Fruit fly (Drosophila melanogaster) whole organism, embryonic: ENCODE results near the gene CG11634.

Experiments
- Bdp1 ChIP-seq: fragments of 200-800 bp; sonication (Bioruptor generic); optimal IDR thresholded peaks from 3 replicates; lab custom pipeline; 2016; ENCODE audit warnings: missing biosample characterization, missing genetic modification characterization
- CG10321 ChIP-seq: fragments of 200-800 bp; sonication (Bioruptor generic); IDR thresholded peaks from 2 replicates; pipeline ENCODE4 v1.3.6; 2022; ENCODE audit warnings: missing biosample characterization, missing genetic modification characterization
- CG10431 ChIP-seq: fragments of 200-800 bp; sonication (Bioruptor generic); optimal IDR thresholded peaks from 3 replicates; lab custom pipeline; 2018; ENCODE audit warnings: missing biosample characterization, mild to moderate bottlenecking, missing genetic modification characterization
- CG10959 ChIP-seq: fragments of 200-800 bp; sonication (Bioruptor generic); IDR thresholded peaks from 2 replicates; pipeline ENCODE4 v1.3.6; 2022; ENCODE audit warnings: missing biosample characterization, missing genetic modification characterization
- CG11696 ChIP-seq: fragments of 200-800 bp; sonication (Bioruptor generic); IDR thresholded peaks from 2 replicates; pipeline ENCODE4 v1.3.6; 2022; ENCODE audit warnings: missing biosample characterization, missing genetic modification characterization
- CG15514 ChIP-seq: fragments of 200-800 bp; sonication (Bioruptor generic); optimal IDR thresholded peaks from 3 replicates; lab custom pipeline; 2017; ENCODE audit warnings: missing biosample characterization, missing genetic modification characterization, mild to moderate bottlenecking, moderate library complexity, missing genetic modification reagents
- CG1647 ChIP-seq: fragments of 200-800 bp; sonication (Bioruptor generic); optimal IDR thresholded peaks from 3 replicates; lab custom pipeline; 2016; ENCODE audit warnings: missing biosample characterization, missing genetic modification characterization
- CG16813 ChIP-seq: fragments of 200-800 bp; sonication (Bioruptor generic); IDR thresholded peaks from 3 replicates; pipeline ENCODE4 v1.3.6; 2022; ENCODE audit warnings: missing biosample characterization, missing genetic modification characterization; ENCODE audit not compliant: partially characterized antibody
- CG18262 ChIP-seq: fragments of 200-800 bp; optimal IDR thresholded peaks from 3 replicates; lab custom pipeline; 2019; ENCODE audit warnings: missing biosample characterization, mild to moderate bottlenecking, missing genetic modification characterization, moderate library complexity
- CG2199 ChIP-seq: fragments of 200-800 bp; sonication (Bioruptor generic); IDR thresholded peaks from 3 replicates; pipeline ENCODE4 v1.3.6; 2022; ENCODE audit warnings: missing biosample characterization, missing genetic modification characterization
- CG2678 ChIP-seq: fragments of 200-800 bp; sonication (Bioruptor generic); optimal IDR thresholded peaks from 3 replicates; lab custom pipeline; 2019; ENCODE audit warnings: missing biosample characterization, mild to moderate bottlenecking, missing genetic modification characterization, moderate library complexity
- CG30431 ChIP-seq: fragments of 200-800 bp; sonication (Bioruptor generic); optimal IDR thresholded peaks from 2 replicates; lab custom pipeline; 2017; ENCODE audit warnings: missing biosample characterization, missing genetic modification characterization
- CG3407 ChIP-seq: fragments of 200-800 bp; sonication (Bioruptor generic); optimal IDR thresholded peaks from 2 replicates; lab custom pipeline; 2018; ENCODE audit warnings: missing biosample characterization, mild to moderate bottlenecking, missing genetic modification characterization
- CG4282 ChIP-seq: fragments of 200-800 bp; sonication (Bioruptor generic); optimal IDR thresholded peaks from 2 replicates; lab custom pipeline; 2016; ENCODE audit warnings: missing biosample characterization, missing genetic modification characterization
- CG4404 ChIP-seq: fragments of 200-800 bp; sonication (Bioruptor generic); IDR thresholded peaks from 2 replicates; pipeline ENCODE4 v1.3.6; 2022; ENCODE audit warnings: missing biosample characterization, missing genetic modification characterization
- CG4424 ChIP-seq: fragments of 200-800 bp; sonication (Bioruptor generic); optimal IDR thresholded peaks from 3 replicates; lab custom pipeline; 2016; ENCODE audit warnings: missing biosample characterization, missing genetic modification characterization
- CG4854 ChIP-seq: fragments of 200-800 bp; sonication (Bioruptor generic); optimal IDR thresholded peaks from 2 replicates; lab custom pipeline; 2016; ENCODE audit warnings: missing biosample characterization, missing genetic modification characterization, inconsistent platforms
- CG7372 ChIP-seq: fragments of 200-800 bp; sonication (Bioruptor generic); IDR thresholded peaks from 2 replicates; pipeline ENCODE4 v1.3.6; 2022; ENCODE audit warnings: missing biosample characterization, missing genetic modification characterization
- CG7928 ChIP-seq: fragments of 200-800 bp; sonication (Bioruptor generic); optimal IDR thresholded peaks from 2 replicates; lab custom pipeline; 2017; ENCODE audit warnings: missing biosample characterization, mild to moderate bottlenecking, missing genetic modification characterization
- CG9797 ChIP-seq: fragments of 200-800 bp; sonication (Bioruptor generic); optimal IDR thresholded peaks from 3 replicates; lab custom pipeline; 2018; ENCODE audit warnings: missing biosample characterization, mild to moderate bottlenecking, missing genetic modification characterization
- CTCF ChIP-seq: fragments of 200-800 bp; sonication (Bioruptor generic); optimal IDR thresholded peaks from 2 replicates; lab custom pipeline; 2017; ENCODE audit warnings: missing biosample characterization, mild to moderate bottlenecking, missing genetic modification characterization, moderate library complexity
- D ChIP-seq, 2 experiments: fragments of 200-800 bp in 1 of 2; fragments of >200 bp in 1 of 2; sonication (Bioruptor generic) in 1 of 2; optimal IDR thresholded peaks; 2 replicates in 1 of 2; 3 replicates in 1 of 2; lab custom pipeline; 2017; ENCODE audit warnings: mild to moderate bottlenecking in 1 of 2, missing biosample characterization in 1 of 2, missing genetic modification characterization in 1 of 2, missing genetic modification reagents in 1 of 2
- Dbx ChIP-seq: fragments of 200-800 bp; sonication (Bioruptor generic); IDR thresholded peaks from 3 replicates; pipeline ENCODE4 v1.3.6; 2022; ENCODE audit warnings: missing biosample characterization, missing genetic modification characterization
- Deaf1 ChIP-seq: fragments of 200-800 bp; optimal IDR thresholded peaks from 3 replicates; lab custom pipeline; 2019; ENCODE audit warnings: missing biosample characterization, mild to moderate bottlenecking, missing genetic modification characterization, moderate library complexity
- Dek ChIP-seq: fragments of 200-800 bp; sonication (Bioruptor generic); optimal IDR thresholded peaks from 3 replicates; lab custom pipeline; 2019; ENCODE audit warnings: missing biosample characterization, mild to moderate bottlenecking, missing genetic modification characterization, moderate library complexity
- E2f2 ChIP-seq: fragments of 200-800 bp; sonication (Bioruptor generic); IDR thresholded peaks from 2 replicates; pipeline ENCODE4 v1.3.6; 2022; ENCODE audit warnings: missing biosample characterization, missing genetic modification characterization
- HHEX ChIP-seq: fragments of 200-800 bp; sonication (Bioruptor generic); optimal IDR thresholded peaks from 3 replicates; lab custom pipeline; 2017; ENCODE audit warnings: missing biosample characterization, mild to moderate bottlenecking, missing genetic modification characterization, missing genetic modification reagents
- HLH4C ChIP-seq: fragments of 200-800 bp; sonication (Bioruptor generic); IDR thresholded peaks from 3 replicates; pipeline ENCODE4 v1.3.6; 2022; ENCODE audit warnings: missing biosample characterization, missing genetic modification characterization; ENCODE audit not compliant: partially characterized antibody
- Lim3 ChIP-seq: fragments of 200-800 bp; sonication (Bioruptor generic); IDR thresholded peaks from 2 replicates; pipeline ENCODE4 v1.3.6; 2022; ENCODE audit warnings: missing biosample characterization, missing genetic modification characterization
- Mes4 ChIP-seq: fragments of 200-800 bp; sonication (Bioruptor generic); optimal IDR thresholded peaks from 2 replicates; lab custom pipeline; 2016; ENCODE audit warnings: missing biosample characterization, missing genetic modification characterization
- Nf-YB ChIP-seq: fragments of 200-800 bp; sonication (Bioruptor generic); optimal IDR thresholded peaks from 3 replicates; lab custom pipeline; 2019; ENCODE audit warnings: missing biosample characterization, mild to moderate bottlenecking, missing genetic modification characterization, moderate library complexity
- Rx ChIP-seq: fragments of 200-800 bp; sonication (Bioruptor generic); IDR thresholded peaks from 2 replicates; pipeline ENCODE4 v1.3.6; 2022; ENCODE audit warnings: missing biosample characterization, missing genetic modification characterization
- Tbp ChIP-seq: fragments of >200 bp; optimal IDR thresholded peaks from 2 replicates; lab custom pipeline; 2018; ENCODE audit warnings: missing biosample characterization, missing genetic modification characterization
- Xrp1 ChIP-seq: fragments of 200-800 bp; sonication (Bioruptor generic); IDR thresholded peaks from 2 replicates; pipeline ENCODE4 v1.3.6; 2022; ENCODE audit warnings: missing biosample characterization, missing genetic modification characterization
- aop ChIP-seq: fragments of 200-800 bp; sonication (Bioruptor generic); IDR thresholded peaks from 2 replicates; pipeline ENCODE4 v1.3.6; 2022; ENCODE audit warnings: missing biosample characterization, missing genetic modification characterization
- ase ChIP-seq: fragments of 200-800 bp; sonication (Bioruptor generic); IDR thresholded peaks from 3 replicates; pipeline ENCODE4 v1.3.6; 2022; ENCODE audit warnings: missing biosample characterization, missing genetic modification characterization
- emc ChIP-seq: fragments of 200-800 bp; sonication (Bioruptor generic); optimal IDR thresholded peaks from 2 replicates; lab custom pipeline; 2016; ENCODE audit warnings: missing biosample characterization, missing genetic modification characterization
- gcm ChIP-seq: fragments of 200-800 bp; sonication (Bioruptor generic); optimal IDR thresholded peaks from 2 replicates; lab custom pipeline; 2019; ENCODE audit warnings: missing biosample characterization, mild to moderate bottlenecking, missing genetic modification characterization, moderate library complexity
- gfzf ChIP-seq: fragments of 200-800 bp; sonication (Bioruptor generic); optimal IDR thresholded peaks from 2 replicates; lab custom pipeline; 2016; ENCODE audit warnings: missing biosample characterization, mild to moderate bottlenecking, missing genetic modification characterization, moderate library complexity
- hb ChIP-seq: fragments of 200-800 bp; sonication (Bioruptor generic); IDR thresholded peaks from 3 replicates; pipeline ENCODE4 v1.3.6; 2022; ENCODE audit warnings: missing biosample characterization, missing genetic modification characterization; ENCODE audit not compliant: partially characterized antibody
- hkb ChIP-seq, 2 experiments: fragments of 200-800 bp in 1 of 2; fragments of >200 bp in 1 of 2; sonication (Bioruptor generic) in 1 of 2; IDR thresholded peaks in 1 of 2; optimal IDR thresholded peaks in 1 of 2; 2 replicates each; pipeline versions ENCODE4 v1.3.6 to Lab custom; 2017 to 2022; ENCODE audit warnings: missing biosample characterization in 1 of 2, missing genetic modification characterization in 1 of 2
- jumu ChIP-seq: fragments of 200-800 bp; sonication (Bioruptor generic); optimal IDR thresholded peaks from 3 replicates; lab custom pipeline; 2016; ENCODE audit warnings: missing biosample characterization, missing genetic modification characterization
- nom ChIP-seq: fragments of 200-800 bp; sonication (Bioruptor generic); optimal IDR thresholded peaks from 2 replicates; lab custom pipeline; 2017; ENCODE audit warnings: missing biosample characterization, missing genetic modification characterization, mild to moderate bottlenecking, moderate library complexity, missing genetic modification reagents
- p53 ChIP-seq: fragments of 200-800 bp; sonication (Bioruptor generic); optimal IDR thresholded peaks from 2 replicates; lab custom pipeline; 2016; ENCODE audit warnings: missing biosample characterization, missing genetic modification characterization
- pb ChIP-seq: fragments of 200-800 bp; sonication (Bioruptor generic); optimal IDR thresholded peaks from 3 replicates; lab custom pipeline; 2016; ENCODE audit warnings: missing biosample characterization, missing genetic modification characterization
- prd ChIP-seq, 3 experiments: fragments of >200 bp in 2 of 3; fragments of 200-800 bp in 1 of 3; sonication (Bioruptor generic) in 1 of 3; optimal IDR thresholded peaks in 2 of 3; IDR thresholded peaks in 1 of 3; 2 replicates in 2 of 3; 3 replicates in 1 of 3; pipeline versions ENCODE4 v1.3.6 to Lab custom; 2017 to 2022; ENCODE audit warnings: missing biosample characterization in 1 of 3, missing genetic modification characterization in 1 of 3
- pros ChIP-seq: fragments of 200-800 bp; sonication (Bioruptor generic); optimal IDR thresholded peaks from 3 replicates; lab custom pipeline; 2019; ENCODE audit warnings: missing biosample characterization, mild to moderate bottlenecking, missing genetic modification characterization, moderate library complexity
- stwl ChIP-seq: fragments of 200-800 bp; sonication (Bioruptor generic); optimal IDR thresholded peaks from 3 replicates; lab custom pipeline; 2018; ENCODE audit warnings: missing biosample characterization, mild to moderate bottlenecking, missing genetic modification characterization, moderate library complexity
- tll ChIP-seq, 2 experiments: fragments of 200-800 bp in 1 of 2; fragments of >200 bp in 1 of 2; sonication (Bioruptor generic) in 1 of 2; optimal IDR thresholded peaks; 2 replicates each; lab custom pipeline; 2017 to 2019; ENCODE audit warnings: missing biosample characterization in 2 of 2, missing genetic modification characterization in 2 of 2, mild to moderate bottlenecking in 1 of 2, moderate library complexity in 1 of 2

Gene CG11634

DNA sequence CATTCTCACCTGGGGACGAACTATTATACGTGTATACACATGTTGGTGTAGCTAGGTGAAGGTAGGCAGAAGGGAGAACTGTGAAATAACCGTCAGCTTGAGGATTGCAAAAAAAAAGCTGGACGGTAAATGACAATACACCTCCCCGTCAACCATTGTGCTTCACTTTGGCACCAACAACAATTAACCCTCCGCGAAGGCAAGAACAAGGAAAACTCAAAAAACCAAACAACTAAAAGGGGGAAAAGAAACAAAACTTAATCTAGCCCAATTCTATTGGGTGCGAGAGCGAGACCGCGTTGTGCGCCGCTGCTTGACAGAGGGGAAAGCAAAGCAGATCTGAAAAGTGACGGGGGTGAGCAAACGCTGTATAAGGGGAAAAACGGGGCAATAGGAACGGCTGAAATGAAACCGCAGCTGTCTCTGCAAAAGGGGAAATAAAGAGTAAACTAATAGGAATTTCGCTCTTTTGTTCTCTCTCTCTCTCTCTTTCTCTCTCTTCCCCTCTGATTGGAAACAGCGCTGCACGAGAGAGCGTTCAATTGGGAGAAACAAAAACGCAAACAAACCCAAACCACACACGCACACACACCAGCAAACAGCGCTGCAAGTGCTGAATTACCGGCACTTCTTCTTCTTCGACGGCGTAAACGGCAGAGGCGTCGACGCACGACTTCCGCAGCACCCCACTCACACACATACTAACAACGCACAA, 16.9 kb upstream of the CG11634 start (continued):
- TF ChIP-seq hkb (optimal IDR thresholded peaks at IDR 0.05; lab: Kevin White, UChicago) (peak; percentile 10), hkb (GFP tag; IDR thresholded peaks at IDR 0.05; lab: Robert Waterston, UW) (no peak; the same call in 1 of the 2 replicates), Dbx (GFP tag; lab: Robert Waterston, UW) (no peak), CG4854 (no peak), CG10959 (GFP tag; lab: Robert Waterston, UW) (no peak), gfzf (GFP tag; lab: Kevin White, UChicago) (no peak), p53 (GFP tag; lab: Kevin White, UChicago) (no peak), CG10431 (GFP tag; lab: Kevin White, UChicago) (no peak), Lim3 (GFP tag; lab: Robert Waterston, UW) (no peak), CG10321 (peak; percentile 93), CG2199 (GFP tag; lab: Robert Waterston, UW) (no peak), CG9797 (GFP tag; lab: Kevin White, UChicago) (no peak), nom (GFP tag; lab: Kevin White, UChicago) (no peak), CG18262 (no peak), CG11696 (peak; percentile 11; the same call in 1 of the 2 replicates), CG4424 (no peak), HHEX (GFP tag; lab: Kevin White, UChicago) (no peak), CG1647 (GFP tag; lab: Kevin White, UChicago) (no peak), pb (GFP tag; lab: Kevin White, UChicago) (no peak), D (optimal IDR thresholded peaks at IDR 0.05; lab: Kevin White, UChicago) (peak; percentile 25), D (GFP tag; optimal IDR thresholded peaks at IDR 0.05; lab: Kevin White, UChicago) (no peak), gcm (GFP tag; lab: Kevin White, UChicago) (no peak), CG2678 (tag; lab: Kevin White, UChicago) (no peak), CG15514 (no peak), jumu (GFP tag; lab: Kevin White, UChicago) (no peak), Dek (tag; lab: Kevin White, UChicago) (no peak), CTCF (no peak), stwl (no peak), Tbp (peak; percentile 68), CG4282 (GFP tag; lab: Kevin White, UChicago) (no peak), tll (GFP tag; optimal IDR thresholded peaks at IDR 0.05; lab: Kevin White, UChicago) (no peak), CG3407 (GFP tag; lab: Kevin White, UChicago) (no peak), Bdp1 (GFP tag; lab: Kevin White, UChicago) (no peak), Xrp1 (no peak), HLH4C (GFP tag; lab: Robert Waterston, UW) (0 out of 3 replicates have a peak, but pooled peaks have one; percentile 18), ase (GFP tag; lab: Robert Waterston, UW) (no peak), E2f2 (0 out of 2 replicates have a peak, but pooled peaks have one; percentile 12), CG7928 (GFP tag; lab: Kevin White, UChicago) (no peak), pros (GFP tag; lab: Kevin White, UChicago) (peak; percentile 54), Mes4 (GFP tag; lab: Kevin White, UChicago) (no peak), Rx (GFP tag; lab: Robert Waterston, UW) (no peak), CG7372 (GFP tag; lab: Robert Waterston, UW) (no peak), CG4404 (no peak), Nf-YB (GFP tag; lab: Kevin White, UChicago) (peak; percentile 98), hb (GFP tag; lab: Robert Waterston, UW) (no peak), emc (no peak), CG16813 (GFP tag; lab: Robert Waterston, UW) (no peak), Deaf1 (tag; lab: Kevin White, UChicago) (peak; percentile 71), aop (peak; percentile 55; the same call in 1 of the 2 replicates), CG30431 (GFP tag; lab: Kevin White, UChicago) (no peak), prd (optimal IDR thresholded peaks at IDR 0.05; lab: Kevin White, UChicago) (no peak), prd (GFP tag; IDR thresholded peaks at IDR 0.05; lab: Robert Waterston, UW) (no peak)
